In the genomic region with DNA sequence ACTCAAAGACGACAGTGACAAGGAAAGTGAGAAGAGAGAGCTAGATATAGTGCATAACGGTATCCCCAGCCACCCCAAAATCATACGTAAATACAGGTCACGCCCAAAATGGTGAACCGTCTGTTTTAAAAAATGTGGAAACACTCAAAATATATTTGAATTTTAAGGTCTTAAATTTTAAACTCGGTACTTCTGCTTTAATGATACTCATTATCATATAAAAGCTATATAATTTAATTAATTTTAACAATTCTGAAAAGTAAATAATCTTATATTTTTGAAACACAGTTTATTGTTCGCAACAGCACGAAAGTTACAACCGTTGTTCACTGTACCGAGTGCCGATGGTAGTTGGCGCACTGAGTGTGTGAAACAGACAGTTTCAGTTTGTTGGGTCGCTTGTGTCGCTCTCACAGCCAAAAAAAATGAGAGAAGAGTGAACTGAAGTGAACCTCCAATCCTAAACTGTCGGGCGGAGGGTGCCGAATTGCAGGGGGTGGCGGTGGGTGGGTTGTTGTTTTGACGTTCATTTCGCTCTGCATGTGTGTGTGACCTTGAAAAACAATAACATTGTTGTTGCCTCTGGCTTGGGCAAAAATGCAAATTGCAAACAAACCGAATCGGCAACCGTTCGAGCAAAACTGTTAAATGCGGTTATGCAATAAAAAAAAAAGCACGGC, we compare ENCODE assay signal across 2 fruit fly cellular contexts.
A peak's percentile ranks its signal among the peaks of the same experiment; 100 is the strongest.
TF ChIP-seq lines count a peak whose summit lies in the region.

No protein-coding gene starts in this region.

TF ChIP-seq in whole organism, embryonic, 481 proteins besides CTCF, POLR2A, EP300 and RAD21 (continued from another document and continues in another):
- peak; percentile 94 for TF ChIP-seq CG34376 (GFP tag; optimal IDR thresholded peaks at IDR 0.05; lab: Kevin White, UChicago)
- peak; percentile 55 for TF ChIP-seq CG7987 (GFP tag; optimal IDR thresholded peaks at IDR 0.05; lab: Kevin White, UChicago)
- peak; percentile 57 for TF ChIP-seq ash1 (GFP tag; optimal IDR thresholded peaks at IDR 0.05; lab: Kevin White, UChicago)
- peak; percentile 84 for TF ChIP-seq gsb (GFP tag; IDR thresholded peaks at IDR 0.05; lab: Robert Waterston, UW)
- peak; percentile 97 for TF ChIP-seq CG2678 (tag; optimal IDR thresholded peaks at IDR 0.05; lab: Kevin White, UChicago)
- TF ChIP-seq CG13624 (GFP tag; optimal IDR thresholded peaks at IDR 0.05; lab: Kevin White, UChicago): peak; percentile 29
- TF ChIP-seq CG31441 (GFP tag; IDR thresholded peaks at IDR 0.05; lab: Robert Waterston, UW): peak; percentile 92
- TF ChIP-seq zfh1 (GFP tag; IDR thresholded peaks at IDR 0.05; lab: Robert Waterston, UW): peak; percentile 81
- TF ChIP-seq Mes4 (GFP tag; optimal IDR thresholded peaks at IDR 0.05; lab: Kevin White, UChicago): no peak
- no peak for TF ChIP-seq CG1832 (GFP tag; optimal IDR thresholded peaks at IDR 0.05; lab: Kevin White, UChicago)
- peak; percentile 9 for TF ChIP-seq bab2 (GFP tag; optimal IDR thresholded peaks at IDR 0.05; lab: Kevin White, UChicago)
- TF ChIP-seq CoRest (tag; optimal IDR thresholded peaks at IDR 0.05; lab: Kevin White, UChicago): peak; percentile 96
- peak; percentile 93 for TF ChIP-seq CG12299 (tag; optimal IDR thresholded peaks at IDR 0.05; lab: Kevin White, UChicago)
- TF ChIP-seq exex (tag; optimal IDR thresholded peaks at IDR 0.05; lab: Kevin White, UChicago): peak; percentile 77
- TF ChIP-seq Vsx1 (GFP tag; optimal IDR thresholded peaks at IDR 0.05; lab: Kevin White, UChicago): peak; percentile 84
- peak; percentile 83 for TF ChIP-seq CG11456 (GFP tag; IDR thresholded peaks at IDR 0.05; lab: Robert Waterston, UW)
- TF ChIP-seq CG2120 (GFP tag; optimal IDR thresholded peaks at IDR 0.05; lab: Kevin White, UChicago): peak; percentile 63
- peak; percentile 89 for TF ChIP-seq CG17829 (tag; optimal IDR thresholded peaks at IDR 0.05; lab: Kevin White, UChicago)
- TF ChIP-seq Gsc (GFP tag; IDR thresholded peaks at IDR 0.05; lab: Robert Waterston, UW): peak; percentile 69
- TF ChIP-seq Fer3 (tag; optimal IDR thresholded peaks at IDR 0.05; lab: Kevin White, UChicago): peak; percentile 93
- 0 out of 2 replicates have a peak, but pooled peaks have one; percentile 30 for TF ChIP-seq Lim3 (GFP tag; IDR thresholded peaks at IDR 0.05; lab: Robert Waterston, UW)
- peak; percentile 91 for TF ChIP-seq Fer2 (tag; optimal IDR thresholded peaks at IDR 0.05; lab: Kevin White, UChicago)
- TF ChIP-seq crol (GFP tag; IDR thresholded peaks at IDR 0.05; lab: Robert Waterston, UW): peak; percentile 84
- TF ChIP-seq esg (GFP tag; conservative IDR thresholded peaks at IDR 0.05; lab: Robert Waterston, UW): peak; percentile 88
- TF ChIP-seq nau (GFP tag; optimal IDR thresholded peaks at IDR 0.05; lab: Kevin White, UChicago): peak; percentile 90
- peak; percentile 1 for TF ChIP-seq CG8089 (GFP tag; optimal IDR thresholded peaks at IDR 0.05; lab: Kevin White, UChicago)
- peak; percentile 83 for TF ChIP-seq CG5180 (GFP tag; optimal IDR thresholded peaks at IDR 0.05; lab: Kevin White, UChicago)
- peak; percentile 85 for TF ChIP-seq oc (tag; optimal IDR thresholded peaks at IDR 0.05; lab: Kevin White, UChicago)
- TF ChIP-seq Sry-β (GFP tag; optimal IDR thresholded peaks at IDR 0.05; lab: Kevin White, UChicago): peak; percentile 46
- TF ChIP-seq CG11247 (GFP tag; IDR thresholded peaks at IDR 0.05; lab: Robert Waterston, UW): peak; percentile 71
- peak; percentile 76 for TF ChIP-seq CG2889 (GFP tag; IDR thresholded peaks at IDR 0.05; lab: Robert Waterston, UW)
- TF ChIP-seq CkIIα-i1 (GFP tag; IDR thresholded peaks at IDR 0.05; lab: Robert Waterston, UW): no peak; the same call in 1 of the 2 replicates
- TF ChIP-seq Spps (tag; optimal IDR thresholded peaks at IDR 0.05; lab: Kevin White, UChicago): peak; percentile 78
- no peak for TF ChIP-seq CG1792 (GFP tag; optimal IDR thresholded peaks at IDR 0.05; lab: Kevin White, UChicago)
- peak; percentile 93 for TF ChIP-seq BtbVII (GFP tag; optimal IDR thresholded peaks at IDR 0.05; lab: Kevin White, UChicago)
- TF ChIP-seq CG18262 (tag; optimal IDR thresholded peaks at IDR 0.05; lab: Kevin White, UChicago): peak; percentile 93
- TF ChIP-seq CG6689 (GFP tag; IDR thresholded peaks at IDR 0.05; lab: Robert Waterston, UW): peak; percentile 89
- no peak for TF ChIP-seq yki (optimal IDR thresholded peaks at IDR 0.05; lab: Kevin White, UChicago)
- no peak for TF ChIP-seq hth (optimal IDR thresholded peaks at IDR 0.05; lab: Kevin White, UChicago)
- TF ChIP-seq bcd (GFP tag; optimal IDR thresholded peaks at IDR 0.05; lab: Kevin White, UChicago): peak; percentile 95
- peak; percentile 95 for TF ChIP-seq CG3281 (GFP tag; optimal IDR thresholded peaks at IDR 0.05; lab: Kevin White, UChicago)
- TF ChIP-seq CG12769 (tag; optimal IDR thresholded peaks at IDR 0.05; lab: Kevin White, UChicago): peak; percentile 82
- peak; percentile 73 for TF ChIP-seq corto (GFP tag; optimal IDR thresholded peaks at IDR 0.05; lab: Kevin White, UChicago)
- peak; percentile 10 for TF ChIP-seq Dp (GFP tag; optimal IDR thresholded peaks at IDR 0.05; lab: Kevin White, UChicago)
- peak; percentile 94 for TF ChIP-seq Dek (tag; optimal IDR thresholded peaks at IDR 0.05; lab: Kevin White, UChicago)
- TF ChIP-seq fd96Cb (tag; optimal IDR thresholded peaks at IDR 0.05; lab: Kevin White, UChicago): peak; percentile 94
- peak; percentile 69 for TF ChIP-seq CG4854 (GFP tag; optimal IDR thresholded peaks at IDR 0.05; lab: Kevin White, UChicago)
- no peak for TF ChIP-seq CG11398 (GFP tag; optimal IDR thresholded peaks at IDR 0.05; lab: Kevin White, UChicago)
- TF ChIP-seq Hr51 (GFP tag; optimal IDR thresholded peaks at IDR 0.05; lab: Kevin White, UChicago): peak; percentile 20 to 94
- TF ChIP-seq Hr78 (GFP tag; optimal IDR thresholded peaks at IDR 0.05; lab: Kevin White, UChicago): peak in 1 of 2 experiments; percentile 85
- TF ChIP-seq CrebB (tag; optimal IDR thresholded peaks at IDR 0.05; lab: Kevin White, UChicago): peak; percentile 86
- no peak for TF ChIP-seq CG3163 (GFP tag; optimal IDR thresholded peaks at IDR 0.05; lab: Kevin White, UChicago)
- peak; percentile 57; the same call in 1 of the 2 replicates for TF ChIP-seq CG5953 (GFP tag; IDR thresholded peaks at IDR 0.05; lab: Robert Waterston, UW)
- TF ChIP-seq dati (GFP tag; IDR thresholded peaks at IDR 0.05; lab: Robert Waterston, UW): no peak
- peak; percentile 88 for TF ChIP-seq CG34422 (GFP tag; IDR thresholded peaks at IDR 0.05; lab: Robert Waterston, UW)
- TF ChIP-seq hbn (GFP tag; IDR thresholded peaks at IDR 0.05; lab: Robert Waterston, UW; ENCODE audit: partially characterized antibody): no peak
- peak; percentile 78 for TF ChIP-seq CG10654 (GFP tag; optimal IDR thresholded peaks at IDR 0.05; lab: Kevin White, UChicago)
- peak; percentile 50; the same call in 1 of the 2 replicates for TF ChIP-seq cas (GFP tag; IDR thresholded peaks at IDR 0.05; lab: Robert Waterston, UW)
- no peak for TF ChIP-seq ato (GFP tag; IDR thresholded peaks at IDR 0.05; lab: Robert Waterston, UW; ENCODE audit: partially characterized antibody)
- TF ChIP-seq CG11723 (GFP tag; optimal IDR thresholded peaks at IDR 0.05; lab: Kevin White, UChicago): peak; percentile 82
- TF ChIP-seq slbo (GFP tag; IDR thresholded peaks at IDR 0.05; lab: Robert Waterston, UW): peak; percentile 93

TF ChIP-seq in whole organism, prepupa, 60 proteins besides CTCF, POLR2A, EP300 and RAD21 (continued from another document):
- TF ChIP-seq dac (GFP tag; optimal IDR thresholded peaks at IDR 0.05; lab: Kevin White, UChicago) (peak; percentile 85), salr (GFP tag; optimal IDR thresholded peaks at IDR 0.05; lab: Kevin White, UChicago) (peak; percentile 2 to 71), CG1621 (tag; optimal IDR thresholded peaks at IDR 0.05; lab: Kevin White, UChicago) (peak; percentile 57), svp (GFP tag; lab: Kevin White, UChicago) (peak; percentile 90), CG11762 (GFP tag; optimal IDR thresholded peaks at IDR 0.05; lab: Kevin White, UChicago; ENCODE audit: insufficient read depth) (peak; percentile 72), topi (GFP tag; optimal IDR thresholded peaks at IDR 0.05; lab: Kevin White, UChicago) (peak; percentile 66), CG11294 (GFP tag; IDR thresholded peaks at IDR 0.05; lab: Robert Waterston, UW) (peak; percentile 69; the same call in 1 of the 2 replicates), CG10669 (GFP tag; optimal IDR thresholded peaks at IDR 0.05; lab: Kevin White, UChicago) (peak; percentile 71), CG31627 (GFP tag; optimal IDR thresholded peaks at IDR 0.05; lab: Kevin White, UChicago) (peak; percentile 42), achi (GFP tag; optimal IDR thresholded peaks at IDR 0.05; lab: Kevin White, UChicago) (peak; percentile 74), Sox15 (GFP tag; optimal IDR thresholded peaks at IDR 0.05; lab: Kevin White, UChicago) (peak; percentile 73), CG6792 (GFP tag; optimal IDR thresholded peaks at IDR 0.05; lab: Kevin White, UChicago) (peak; percentile 75)
TF ChIP-seq in whole organism, prepupa: peak in this region for 57.
